Worm (Caenorhabditis elegans) whole organism, L2 larva: Measurements from ENCODE around the gene yars-2.
"Not testable (repeated sequence)": the region's sequence is repeated elsewhere in the genome, so short reads cannot be mapped to it uniquely, and the experiment has no call there.

ENCODE experiments used
- R02D3.7 ChIP-seq: fragments of 150-350 bp; optimal IDR thresholded peaks from 2 replicates; lab custom pipeline; 2014; ENCODE audit warnings: missing biosample characterization, missing genetic modification characterization
- ceh-16 ChIP-seq: fragments of 150-350 bp; optimal IDR thresholded peaks from 2 replicates; lab custom pipeline; 2014; ENCODE audit warnings: missing biosample characterization, missing genetic modification characterization
- fos-1 ChIP-seq: fragments of 150-350 bp; optimal IDR thresholded peaks from 2 replicates; lab custom pipeline; 2014; ENCODE audit warnings: missing biosample characterization, missing genetic modification characterization
- lin-11 ChIP-seq: fragments of 150-350 bp; sonication (generic microtip); optimal IDR thresholded peaks from 2 replicates; lab custom pipeline; 2014; ENCODE audit warnings: missing biosample characterization, missing genetic modification characterization, inconsistent platforms, mixed read lengths
- nhr-12 ChIP-seq: fragments of 150-350 bp; optimal IDR thresholded peaks from 2 replicates; lab custom pipeline; 2014; ENCODE audit warnings: missing biosample characterization, missing genetic modification characterization
- nhr-23 ChIP-seq: fragments of 150-350 bp; optimal IDR thresholded peaks from 2 replicates; lab custom pipeline; 2014; ENCODE audit warnings: missing biosample characterization, missing genetic modification reagents, missing genetic modification characterization
- nhr-237 ChIP-seq: fragments of 150-350 bp; optimal IDR thresholded peaks from 2 replicates; lab custom pipeline; 2014; ENCODE audit warnings: missing biosample characterization, missing genetic modification characterization
- zag-1 ChIP-seq: fragments of 150-350 bp; optimal IDR thresholded peaks from 2 replicates; lab custom pipeline; 2014; ENCODE audit warnings: missing biosample characterization, missing genetic modification characterization

DNA sequence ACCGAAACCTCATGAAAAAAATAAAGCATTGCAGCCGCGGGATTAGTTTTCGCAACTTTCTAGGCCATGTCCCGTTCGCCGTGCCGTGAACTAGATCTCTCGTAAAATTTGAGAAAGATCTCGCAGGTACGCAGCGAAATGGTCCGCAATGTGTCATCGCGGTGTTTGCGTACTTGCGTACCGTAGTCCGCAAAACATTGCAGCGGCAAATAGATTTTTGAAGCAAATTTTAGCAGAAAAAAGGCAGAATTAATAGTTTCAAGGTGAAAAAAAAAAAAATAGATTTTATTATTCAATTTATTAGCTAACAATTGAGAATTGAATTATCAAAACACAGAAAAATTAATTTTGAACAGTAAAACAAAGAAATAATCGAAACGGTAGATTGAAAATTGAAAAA, 15.5 kb upstream of the yars-2 start:
- not testable (repeated sequence) for TF ChIP-seq nhr-237 (tag; lab: Kevin White, UChicago); ceh-16; nhr-23 (tag; lab: Kevin White, UChicago); zag-1 (tag; lab: Kevin White, UChicago); nhr-12 (tag; lab: Kevin White, UChicago); lin-11
- TF ChIP-seq R02D3.7 (tag; lab: Kevin White, UChicago) (peak; percentile 34), fos-1 (tag; lab: Kevin White, UChicago) (peak; percentile 33)
